Fruit fly (Drosophila melanogaster): ENCODE measurements around the gene CG6144.

Gene CG6144

DNA sequence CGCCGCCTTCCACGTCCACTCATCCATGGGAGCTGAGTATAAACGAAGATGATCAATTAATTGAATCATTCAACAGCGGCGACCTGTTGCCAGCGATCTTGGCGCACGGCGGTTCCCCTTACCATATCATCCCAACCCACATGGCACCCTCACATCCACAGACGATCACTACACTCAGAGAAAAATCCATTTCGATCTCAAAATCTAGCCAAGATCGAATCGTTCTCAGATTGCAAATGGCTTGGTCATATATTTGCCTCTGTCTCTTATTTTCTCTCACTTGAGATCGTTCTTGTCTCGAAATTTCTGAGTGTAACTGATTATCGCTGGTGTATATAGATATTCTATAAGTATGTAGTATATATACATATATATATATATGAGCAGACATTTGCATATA lies 20.1 kb upstream of the CG6144 start:
- no peak for TF ChIP-seq CG8119 (GFP tag; IDR thresholded peaks at IDR 0.05)
- peak; percentile 25 for TF ChIP-seq Met (GFP tag; optimal IDR thresholded peaks at IDR 0.05)
- TF ChIP-seq fd59A (GFP tag; optimal IDR thresholded peaks at IDR 0.05) = peak; percentile 27
- TF ChIP-seq OdsH (GFP tag; optimal IDR thresholded peaks at IDR 0.05) = peak; percentile 58
- peak; percentile 44 for TF ChIP-seq net (GFP tag; optimal IDR thresholded peaks at IDR 0.05)
- peak; percentile 54 for TF ChIP-seq achi (GFP tag; optimal IDR thresholded peaks at IDR 0.05)
- no peak for TF ChIP-seq dsx (GFP tag; optimal IDR thresholded peaks at IDR 0.05; ENCODE audit: poor library complexity, severe bottlenecking)
- peak; percentile 34 for TF ChIP-seq CG11902 (GFP tag; optimal IDR thresholded peaks at IDR 0.05)
- TF ChIP-seq Hr4 (GFP tag; optimal IDR thresholded peaks at IDR 0.05) = peak; percentile 43
- peak; percentile 4 for TF ChIP-seq CG8319 (GFP tag; optimal IDR thresholded peaks at IDR 0.05)
- peak; percentile 40 for TF ChIP-seq Smox (GFP tag; optimal IDR thresholded peaks at IDR 0.05)
- TF ChIP-seq CG11294 (GFP tag; IDR thresholded peaks at IDR 0.05) = 0 out of 2 replicates have a peak, but pooled peaks have one; percentile 13
- TF ChIP-seq CG6792 (GFP tag; optimal IDR thresholded peaks at IDR 0.05) = peak; percentile 52
- TF ChIP-seq svp (GFP tag) = peak; percentile 89
- TF ChIP-seq CG6276 (GFP tag; optimal IDR thresholded peaks at IDR 0.05) = peak; percentile 10
- peak; percentile 37 for TF ChIP-seq CG7368 (GFP tag; optimal IDR thresholded peaks at IDR 0.05)
- TF ChIP-seq CG11762 (GFP tag; optimal IDR thresholded peaks at IDR 0.05; ENCODE audit: insufficient read depth) = peak; percentile 30
- no peak for TF ChIP-seq Gug (GFP tag; IDR thresholded peaks at IDR 0.05)
- TF ChIP-seq fkh (GFP tag; optimal IDR thresholded peaks at IDR 0.05) = no peak
- no peak for TF ChIP-seq ss (GFP tag; optimal IDR thresholded peaks at IDR 0.05)
- no peak for TF ChIP-seq Eip93F (GFP tag; optimal IDR thresholded peaks at IDR 0.05)
- TF ChIP-seq CG6854 (GFP tag; optimal IDR thresholded peaks at IDR 0.05) = no peak
- no peak for TF ChIP-seq dac (GFP tag; optimal IDR thresholded peaks at IDR 0.05)
- TF ChIP-seq cyc (GFP tag; optimal IDR thresholded peaks at IDR 0.05) = peak; percentile 38
- peak; percentile 30 for TF ChIP-seq CG8632 (GFP tag; optimal IDR thresholded peaks at IDR 0.05)
- peak; percentile 46 for TF ChIP-seq CG34406 (GFP tag; optimal IDR thresholded peaks at IDR 0.05)
- TF ChIP-seq Hr39 (GFP tag; optimal IDR thresholded peaks at IDR 0.05) = peak; percentile 4
- TF ChIP-seq CG3919 (GFP tag; optimal IDR thresholded peaks at IDR 0.05) = peak; percentile 55
- TF ChIP-seq CG4318 (GFP tag; optimal IDR thresholded peaks at IDR 0.05) = peak; percentile 19
- peak; percentile 30 for TF ChIP-seq Sox14 (GFP tag; optimal IDR thresholded peaks at IDR 0.05)
- no peak for TF ChIP-seq vri (GFP tag; optimal IDR thresholded peaks at IDR 0.05)
- TF ChIP-seq acj6 (GFP tag; optimal IDR thresholded peaks at IDR 0.05) = peak; percentile 52
- peak; percentile 25 for TF ChIP-seq Sox15 (GFP tag; optimal IDR thresholded peaks at IDR 0.05)
- peak; percentile 80 for TF ChIP-seq CG6163 (GFP tag; IDR thresholded peaks at IDR 0.05)
- peak; percentile 69 for TF ChIP-seq Ets96B (tag; optimal IDR thresholded peaks at IDR 0.05)
- no peak for TF ChIP-seq fd85E (GFP tag; optimal IDR thresholded peaks at IDR 0.05)
- peak; percentile 24 for TF ChIP-seq esn (GFP tag; optimal IDR thresholded peaks at IDR 0.05)
- TF ChIP-seq CG10631 (GFP tag; optimal IDR thresholded peaks at IDR 0.05) = peak; percentile 46
- TF ChIP-seq Blimp-1 (GFP tag; optimal IDR thresholded peaks at IDR 0.05) = no peak
- peak; percentile 42 for TF ChIP-seq Sox102F (GFP tag; optimal IDR thresholded peaks at IDR 0.05)
- TF ChIP-seq salr (GFP tag; optimal IDR thresholded peaks at IDR 0.05) = peak in 1 of 2 experiments; percentile 30
- TF ChIP-seq Eip75B (GFP tag; optimal IDR thresholded peaks at IDR 0.05) = peak; percentile 5
- TF ChIP-seq CG6808 (GFP tag; optimal IDR thresholded peaks at IDR 0.05) = peak; percentile 48
- TF ChIP-seq pdm3 (GFP tag; optimal IDR thresholded peaks at IDR 0.05) = peak; percentile 60
- TF ChIP-seq lz (GFP tag; optimal IDR thresholded peaks at IDR 0.05) = peak; percentile 7
- TF ChIP-seq Ets21C (GFP tag; optimal IDR thresholded peaks at IDR 0.05) = no peak
- TF ChIP-seq CG1621 (tag; optimal IDR thresholded peaks at IDR 0.05) = no peak
- peak; percentile 60 for TF ChIP-seq CG3032 (tag; optimal IDR thresholded peaks at IDR 0.05)
- no peak for TF ChIP-seq CG9139 (GFP tag; optimal IDR thresholded peaks at IDR 0.05)
- TF ChIP-seq spab (GFP tag; optimal IDR thresholded peaks at IDR 0.05) = peak; percentile 55
- TF ChIP-seq Lpt (GFP tag; optimal IDR thresholded peaks at IDR 0.05) = peak; percentile 13
- TF ChIP-seq CG16779 (tag; optimal IDR thresholded peaks at IDR 0.05) = no peak
